Fruit fly (Drosophila melanogaster): ENCODE measurements around the gene CG44257.

dm6 chr3R:17289059-17289458, 24.0 kb downstream of the CG44257 start:
- no peak for TF ChIP-seq insv (optimal IDR thresholded peaks at IDR 0.05)
- no peak for TF ChIP-seq psq (optimal IDR thresholded peaks at IDR 0.05)

All from Kc167 (cell line).